Fruit fly (Drosophila melanogaster) whole organism, embryonic: ENCODE measurements around the gene kek4.

ENCODE experiments used
- Bdp1 ChIP-seq: fragments of 200-800 bp; sonication (Bioruptor generic); optimal IDR thresholded peaks from 3 replicates; lab custom pipeline; 2016; ENCODE audit warnings: missing biosample characterization, missing genetic modification characterization
- CG10274 ChIP-seq: fragments of 200-800 bp; sonication (Bioruptor generic); optimal IDR thresholded peaks from 3 replicates; lab custom pipeline; 2017; ENCODE audit warnings: missing biosample characterization, mild to moderate bottlenecking, missing genetic modification characterization
- CG10431 ChIP-seq: fragments of 200-800 bp; sonication (Bioruptor generic); optimal IDR thresholded peaks from 3 replicates; lab custom pipeline; 2018; ENCODE audit warnings: missing biosample characterization, mild to moderate bottlenecking, missing genetic modification characterization
- CG10654 ChIP-seq: fragments of 200-800 bp; sonication (Bioruptor generic); optimal IDR thresholded peaks from 2 replicates; lab custom pipeline; 2016; ENCODE audit warnings: missing biosample characterization, missing genetic modification characterization
- CG10959 ChIP-seq: fragments of 200-800 bp; sonication (Bioruptor generic); IDR thresholded peaks from 2 replicates; pipeline ENCODE4 v1.3.6; 2022; ENCODE audit warnings: missing biosample characterization, missing genetic modification characterization
- CG11695 ChIP-seq: fragments of 200-800 bp; sonication (Bioruptor generic); IDR thresholded peaks from 3 replicates; pipeline ENCODE4 v1.3.6; 2022; ENCODE audit warnings: missing biosample characterization, missing genetic modification characterization
- CG12104 ChIP-seq: fragments of 200-800 bp; sonication (Bioruptor generic); optimal IDR thresholded peaks from 3 replicates; lab custom pipeline; 2016; ENCODE audit warnings: missing biosample characterization, missing genetic modification characterization
- CG12769 ChIP-seq: fragments of 200-800 bp; sonication (Bioruptor generic); optimal IDR thresholded peaks from 2 replicates; lab custom pipeline; 2019; ENCODE audit warnings: missing biosample characterization, mild to moderate bottlenecking, missing genetic modification characterization, moderate library complexity
- CG15011 ChIP-seq: fragments of 200-800 bp; sonication (Bioruptor generic); optimal IDR thresholded peaks from 3 replicates; lab custom pipeline; 2018; ENCODE audit warnings: missing biosample characterization, mild to moderate bottlenecking, missing genetic modification characterization
- CG15479 ChIP-seq: fragments of 200-800 bp; sonication (Bioruptor generic); optimal IDR thresholded peaks from 3 replicates; lab custom pipeline; 2019; ENCODE audit warnings: missing biosample characterization, mild to moderate bottlenecking, missing genetic modification characterization, moderate library complexity
- CG15514 ChIP-seq: fragments of 200-800 bp; sonication (Bioruptor generic); optimal IDR thresholded peaks from 3 replicates; lab custom pipeline; 2017; ENCODE audit warnings: missing biosample characterization, missing genetic modification characterization, mild to moderate bottlenecking, moderate library complexity, missing genetic modification reagents
- CG17328 ChIP-seq: fragments of 200-800 bp; sonication (Bioruptor generic); IDR thresholded peaks from 2 replicates; pipeline ENCODE4 v1.3.6; 2022; ENCODE audit warnings: missing biosample characterization, missing genetic modification characterization
- CG17802 ChIP-seq: fragments of 200-800 bp; sonication (Bioruptor generic); optimal IDR thresholded peaks from 2 replicates; lab custom pipeline; 2018; ENCODE audit warnings: missing biosample characterization, mild to moderate bottlenecking, missing genetic modification characterization, moderate library complexity
- CG18764 ChIP-seq: fragments of 200-800 bp; sonication (Bioruptor generic); optimal IDR thresholded peaks from 3 replicates; lab custom pipeline; 2016; ENCODE audit warnings: missing biosample characterization, missing genetic modification characterization
- CG2129 ChIP-seq: fragments of 200-800 bp; sonication (Bioruptor generic); IDR thresholded peaks from 2 replicates; pipeline ENCODE4 v1.3.6; 2022; ENCODE audit warnings: missing biosample characterization, missing genetic modification characterization; ENCODE audit not compliant: partially characterized antibody
- CG31365 ChIP-seq: fragments of 200-800 bp; sonication (Bioruptor generic); optimal IDR thresholded peaks from 2 replicates; lab custom pipeline; 2018; ENCODE audit warnings: missing biosample characterization, mild to moderate bottlenecking, missing genetic modification characterization
- CG4360 ChIP-seq: fragments of 200-800 bp; sonication (Bioruptor generic); IDR thresholded peaks from 2 replicates; pipeline ENCODE4 v1.3.6; 2022; ENCODE audit warnings: missing biosample characterization, missing genetic modification characterization
- CG6254 ChIP-seq: fragments of 200-800 bp; sonication (Bioruptor generic); optimal IDR thresholded peaks from 3 replicates; lab custom pipeline; 2017; ENCODE audit warnings: mild to moderate bottlenecking, missing biosample characterization, missing genetic modification reagents, missing genetic modification characterization
- CG6683 ChIP-seq: fragments of 200-800 bp; sonication (Bioruptor generic); optimal IDR thresholded peaks from 2 replicates; lab custom pipeline; 2017; ENCODE audit warnings: missing biosample characterization, mild to moderate bottlenecking, missing genetic modification characterization, missing genetic modification reagents
- CG6791 ChIP-seq: fragments of 200-800 bp; sonication (Bioruptor generic); IDR thresholded peaks from 3 replicates; pipeline ENCODE4 v1.3.6; 2022; ENCODE audit warnings: missing biosample characterization, missing genetic modification characterization; ENCODE audit not compliant: partially characterized antibody
- CG7357 ChIP-seq: fragments of 200-800 bp; sonication (Bioruptor generic); IDR thresholded peaks from 3 replicates; pipeline ENCODE4 v1.3.6; 2022; ENCODE audit warnings: missing biosample characterization, missing genetic modification characterization
- Chrac-16 ChIP-seq: fragments of 200-800 bp; sonication (Bioruptor generic); optimal IDR thresholded peaks from 3 replicates; lab custom pipeline; 2016; ENCODE audit warnings: missing biosample characterization, missing genetic modification characterization
- Dfd ChIP-seq, 2 experiments: fragments of >200 bp; optimal IDR thresholded peaks; 2 replicates each; lab custom pipeline; 2017; ENCODE audit warnings: missing biosample characterization in 2 of 2, missing genetic modification characterization in 2 of 2
- Dp ChIP-seq: fragments of 200-800 bp; sonication (Bioruptor generic); optimal IDR thresholded peaks from 2 replicates; lab custom pipeline; 2018; ENCODE audit warnings: missing biosample characterization, mild to moderate bottlenecking, missing genetic modification characterization, moderate library complexity
- H2.0 ChIP-seq: fragments of 200-800 bp; sonication (Bioruptor generic); IDR thresholded peaks from 2 replicates; pipeline ENCODE4 v1.3.6; 2022; ENCODE audit warnings: missing biosample characterization, missing genetic modification characterization
- Optix ChIP-seq: fragments of 200-800 bp; sonication (Bioruptor generic); IDR thresholded peaks from 3 replicates; pipeline ENCODE4 v1.3.6; 2022; ENCODE audit warnings: missing biosample characterization, missing genetic modification characterization
- Tbp ChIP-seq: fragments of >200 bp; optimal IDR thresholded peaks from 2 replicates; lab custom pipeline; 2018; ENCODE audit warnings: missing biosample characterization, missing genetic modification characterization
- ac ChIP-seq: fragments of 200-800 bp; sonication (Bioruptor generic); optimal IDR thresholded peaks from 3 replicates; lab custom pipeline; 2017; ENCODE audit warnings: missing biosample characterization, mild to moderate bottlenecking, missing genetic modification characterization
- ase ChIP-seq: fragments of 200-800 bp; sonication (Bioruptor generic); IDR thresholded peaks from 3 replicates; pipeline ENCODE4 v1.3.6; 2022; ENCODE audit warnings: missing biosample characterization, missing genetic modification characterization
- ci ChIP-seq: fragments of 200-800 bp; sonication (Bioruptor generic); IDR thresholded peaks from 3 replicates; pipeline ENCODE4 v1.3.6; 2022; ENCODE audit warnings: missing biosample characterization, missing genetic modification characterization
- croc ChIP-seq: fragments of 200-800 bp; sonication (Bioruptor generic); conservative IDR thresholded peaks from 3 replicates; pipeline ENCODE4 v1.3.6; 2022; ENCODE audit warnings: missing biosample characterization, missing genetic modification characterization
- danr ChIP-seq: fragments of 200-800 bp; sonication (Bioruptor generic); IDR thresholded peaks from 2 replicates; pipeline ENCODE4 v1.3.6; 2022; ENCODE audit warnings: missing biosample characterization, missing genetic modification characterization
- dmrt99B ChIP-seq: fragments of 200-800 bp; sonication (Bioruptor generic); optimal IDR thresholded peaks from 2 replicates; lab custom pipeline; 2018; ENCODE audit warnings: missing biosample characterization, mild to moderate bottlenecking, missing genetic modification characterization, moderate library complexity
- en ChIP-seq: fragments of 200-800 bp; sonication (Bioruptor generic); optimal IDR thresholded peaks from 2 replicates; lab custom pipeline; 2016; ENCODE audit warnings: missing biosample characterization, missing genetic modification characterization
- fu2 ChIP-seq: fragments of 200-800 bp; sonication (Bioruptor generic); optimal IDR thresholded peaks from 2 replicates; lab custom pipeline; 2016; ENCODE audit warnings: missing biosample characterization, missing genetic modification characterization
- gfzf ChIP-seq: fragments of 200-800 bp; sonication (Bioruptor generic); optimal IDR thresholded peaks from 2 replicates; lab custom pipeline; 2016; ENCODE audit warnings: missing biosample characterization, mild to moderate bottlenecking, missing genetic modification characterization, moderate library complexity
- grau ChIP-seq: fragments of 200-800 bp; optimal IDR thresholded peaks from 3 replicates; lab custom pipeline; 2019; ENCODE audit warnings: missing biosample characterization, mild to moderate bottlenecking, missing genetic modification characterization, moderate library complexity
- gro ChIP-seq: fragments of 200-800 bp; sonication (Bioruptor generic); optimal IDR thresholded peaks from 2 replicates; lab custom pipeline; 2016; ENCODE audit warnings: missing biosample characterization, missing genetic modification characterization
- hb ChIP-seq: fragments of 200-800 bp; sonication (Bioruptor generic); IDR thresholded peaks from 3 replicates; pipeline ENCODE4 v1.3.6; 2022; ENCODE audit warnings: missing biosample characterization, missing genetic modification characterization; ENCODE audit not compliant: partially characterized antibody
- lab ChIP-seq: fragments of 200-800 bp; sonication (Bioruptor generic); optimal IDR thresholded peaks from 3 replicates; lab custom pipeline; 2017; ENCODE audit warnings: missing biosample characterization, missing genetic modification characterization, mild to moderate bottlenecking, moderate library complexity, missing genetic modification reagents
- lov ChIP-seq, 2 experiments: fragments of 200-800 bp in 1 of 2; fragments of >200 bp in 1 of 2; sonication (Bioruptor generic) in 1 of 2; IDR thresholded peaks in 1 of 2; optimal IDR thresholded peaks in 1 of 2; 2 replicates in 1 of 2; 3 replicates in 1 of 2; pipeline versions ENCODE4 v1.3.6 to Lab custom; 2017 to 2022; ENCODE audit warnings: missing biosample characterization in 1 of 2, missing genetic modification characterization in 1 of 2
- nau ChIP-seq: fragments of 200-800 bp; sonication (Bioruptor generic); optimal IDR thresholded peaks from 3 replicates; lab custom pipeline; 2017; ENCODE audit warnings: missing biosample characterization, mild to moderate bottlenecking, missing genetic modification characterization, missing genetic modification reagents
- pan ChIP-seq, 4 experiments: fragments of >200 bp in 3 of 4; fragments of 200-800 bp in 1 of 4; sonication (Bioruptor generic) in 1 of 4; optimal IDR thresholded peaks in 3 of 4; IDR thresholded peaks in 1 of 4; 2 replicates each; pipeline versions ENCODE4 v1.3.6 to Lab custom; 2017 to 2022; ENCODE audit warnings: missing biosample characterization in 2 of 4, missing genetic modification characterization in 2 of 4, mixed read lengths in 1 of 4
- peb ChIP-seq: fragments of 200-800 bp; sonication (Bioruptor generic); IDR thresholded peaks from 2 replicates; pipeline ENCODE4 v1.3.6; 2022; ENCODE audit warnings: missing biosample characterization, missing genetic modification characterization
- psq ChIP-seq: fragments of 200-800 bp; sonication (Bioruptor generic); optimal IDR thresholded peaks from 2 replicates; lab custom pipeline; 2017; ENCODE audit warnings: missing biosample characterization, missing genetic modification characterization
- pzg ChIP-seq: fragments of 200-800 bp; sonication (Bioruptor generic); optimal IDR thresholded peaks from 3 replicates; lab custom pipeline; 2018; ENCODE audit warnings: missing biosample characterization, mild to moderate bottlenecking, missing genetic modification characterization, moderate library complexity
- salm ChIP-seq: fragments of 200-800 bp; sonication (Bioruptor generic); optimal IDR thresholded peaks from 2 replicates; lab custom pipeline; 2018; ENCODE audit warnings: missing biosample characterization, mild to moderate bottlenecking, missing genetic modification characterization
- tin ChIP-seq: fragments of 200-800 bp; sonication (Bioruptor generic); optimal IDR thresholded peaks from 3 replicates; lab custom pipeline; 2016; ENCODE audit warnings: missing biosample characterization, missing genetic modification characterization
- unpg ChIP-seq: fragments of 200-800 bp; sonication (Bioruptor generic); optimal IDR thresholded peaks from 3 replicates; lab custom pipeline; 2018; ENCODE audit warnings: missing biosample characterization, mild to moderate bottlenecking, missing genetic modification characterization, moderate library complexity

The kek4 gene

dm6 chr2L:13222225-13222648, 7.1 kb upstream of the kek4 start, which contains the start of the genes Ski6 and CG16812 (continued):
- TF ChIP-seq CG18764: peak; percentile 47
- no peak for TF ChIP-seq CG10274 (GFP tag; lab: Kevin White, UChicago)
- TF ChIP-seq CG11695 (GFP tag; lab: Robert Waterston, UW): peak; percentile 48; the same call in 1 of the 3 replicates
- peak; percentile 16; the same call in 1 of the 2 replicates for TF ChIP-seq danr (GFP tag; lab: Robert Waterston, UW)
- TF ChIP-seq CG15514 (GFP tag; lab: Kevin White, UChicago): peak; percentile 51
- no peak for TF ChIP-seq pan (optimal IDR thresholded peaks at IDR 0.05; lab: Kevin White, UChicago)
- TF ChIP-seq pan (GFP tag; optimal IDR thresholded peaks at IDR 0.05 in 1 of 2, IDR thresholded peaks at IDR 0.05 in 1 of 2): peak in 1 of 2 experiments; percentile 67
- TF ChIP-seq CG12104 (GFP tag; lab: Kevin White, UChicago): peak; percentile 34
- TF ChIP-seq CG10654 (GFP tag; lab: Kevin White, UChicago): peak; percentile 65
- TF ChIP-seq hb (GFP tag; lab: Robert Waterston, UW): no peak
- no peak for TF ChIP-seq unpg
- TF ChIP-seq peb (GFP tag; lab: Robert Waterston, UW): 0 out of 2 replicates have a peak, but pooled peaks have one; percentile 12
- peak; percentile 21 for TF ChIP-seq psq
- no peak for TF ChIP-seq Bdp1 (GFP tag; lab: Kevin White, UChicago)
- no peak for TF ChIP-seq CG31365 (tag; lab: Kevin White, UChicago)
- TF ChIP-seq Dfd (GFP tag; optimal IDR thresholded peaks at IDR 0.05; lab: Kevin White, UChicago): no peak
- TF ChIP-seq lov (optimal IDR thresholded peaks at IDR 0.05; lab: Kevin White, UChicago): no peak
- no peak for TF ChIP-seq lov (GFP tag; IDR thresholded peaks at IDR 0.05; lab: Robert Waterston, UW)
- no peak for TF ChIP-seq CG15011 (GFP tag; lab: Kevin White, UChicago)
- peak; percentile 68 for TF ChIP-seq H2.0 (GFP tag; lab: Robert Waterston, UW)
- TF ChIP-seq en (GFP tag; lab: Kevin White, UChicago): peak; percentile 3
- no peak for TF ChIP-seq dmrt99B (tag; lab: Kevin White, UChicago)
- TF ChIP-seq CG2129 (GFP tag; lab: Robert Waterston, UW): no peak
- TF ChIP-seq ase: peak; percentile 65; the same call in 2 of the 3 replicates
- no peak for TF ChIP-seq CG10959 (GFP tag; lab: Robert Waterston, UW)
- no peak for TF ChIP-seq lab (GFP tag; lab: Kevin White, UChicago)
- no peak for TF ChIP-seq CG7357 (GFP tag; lab: Robert Waterston, UW)
- TF ChIP-seq CG17328 (GFP tag; lab: Robert Waterston, UW): peak; percentile 68
- peak; percentile 66 for TF ChIP-seq tin
- TF ChIP-seq gro (GFP tag; lab: Kevin White, UChicago): no peak
- TF ChIP-seq CG6791 (GFP tag; lab: Robert Waterston, UW): peak; percentile 35; the same call in 1 of the 3 replicates
- TF ChIP-seq croc (GFP tag; lab: Robert Waterston, UW): no peak
- no peak for TF ChIP-seq fu2 (GFP tag; lab: Kevin White, UChicago)
- TF ChIP-seq Dp (GFP tag; lab: Kevin White, UChicago): peak; percentile 57
- TF ChIP-seq CG10431 (GFP tag; lab: Kevin White, UChicago): peak; percentile 40
- no peak for TF ChIP-seq CG12769 (tag; lab: Kevin White, UChicago)
- no peak for TF ChIP-seq nau (GFP tag; lab: Kevin White, UChicago)
- TF ChIP-seq CG4360 (GFP tag; lab: Robert Waterston, UW): no peak
- TF ChIP-seq Optix (GFP tag; lab: Robert Waterston, UW): no peak
- TF ChIP-seq salm (tag; lab: Kevin White, UChicago): peak; percentile 20
- peak; percentile 78 for TF ChIP-seq Chrac-16 (GFP tag; lab: Kevin White, UChicago)
- TF ChIP-seq ci: 0 out of 3 replicates have a peak, but pooled peaks have one; percentile 20
- no peak for TF ChIP-seq Tbp
- no peak for TF ChIP-seq CG6683 (GFP tag; lab: Kevin White, UChicago)
- peak; percentile 61 for TF ChIP-seq pzg
- TF ChIP-seq ac: no peak
- TF ChIP-seq gfzf (GFP tag; lab: Kevin White, UChicago): peak; percentile 58
- peak; percentile 78 for TF ChIP-seq grau (tag; lab: Kevin White, UChicago)
- no peak for TF ChIP-seq CG6254 (GFP tag; lab: Kevin White, UChicago)
- TF ChIP-seq CG17802 (tag; lab: Kevin White, UChicago): no peak
- TF ChIP-seq CG15479: no peak
